Worm (Caenorhabditis elegans): ENCODE results near the gene acr-18.

Gene acr-18

DNA sequence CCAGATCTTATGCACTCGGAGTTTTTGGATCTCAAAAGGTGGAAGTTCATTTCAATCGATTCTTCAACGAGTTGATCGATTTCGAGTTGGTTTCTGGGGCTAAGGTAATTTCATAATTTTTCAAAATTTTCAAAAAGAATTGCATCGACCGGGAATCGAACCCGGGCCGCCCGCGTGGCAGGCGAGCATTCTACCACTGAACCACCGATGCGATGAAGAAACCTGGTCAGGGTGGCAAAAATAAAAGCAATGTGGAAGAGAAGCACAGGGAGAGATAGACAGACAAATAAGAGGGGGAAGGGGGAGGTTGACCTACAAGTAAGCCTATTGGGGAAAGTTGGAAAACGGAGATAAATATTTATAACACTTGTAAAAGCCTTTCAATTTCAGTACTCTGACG lies 53.9 kb downstream of the acr-18 start (continued):
- no peak for TF ChIP-seq B0336.3 (GFP tag; IDR thresholded peaks at IDR 0.05)
- TF ChIP-seq die-1 (tag; optimal IDR thresholded peaks at IDR 0.05), result peak; percentile 31
- no peak for TF ChIP-seq T07F8.4 (tag; optimal IDR thresholded peaks at IDR 0.05)
- TF ChIP-seq Y53G8AR.9 (GFP tag; conservative IDR thresholded peaks at IDR 0.05), result no peak
- TF ChIP-seq hmg-20 (GFP tag; IDR thresholded peaks at IDR 0.05), result no peak
- TF ChIP-seq attf-5 (GFP tag; optimal IDR thresholded peaks at IDR 0.05), result peak; percentile 7
- 0 out of 2 replicates have a peak, but pooled peaks have one; percentile 52 for TF ChIP-seq nfyb-1 (GFP tag; IDR thresholded peaks at IDR 0.05)
- TF ChIP-seq ztf-18 (tag; optimal IDR thresholded peaks at IDR 0.05), result peak; percentile 46
- no peak for TF ChIP-seq repo-1 (tag; optimal IDR thresholded peaks at IDR 0.05)
- TF ChIP-seq egl-44 (GFP tag; IDR thresholded peaks at IDR 0.05), result no peak
- TF ChIP-seq hsf-1 (GFP tag; IDR thresholded peaks at IDR 0.05), result 0 out of 2 replicates have a peak, but pooled peaks have one; percentile 42
- TF ChIP-seq nhr-80 (tag; optimal IDR thresholded peaks at IDR 0.05), result peak; percentile 24
- TF ChIP-seq F52B5.7 (tag; optimal IDR thresholded peaks at IDR 0.05), result peak; percentile 53
- 0 out of 2 replicates have a peak, but pooled peaks have one; percentile 15 for TF ChIP-seq ekl-4 (GFP tag; IDR thresholded peaks at IDR 0.05)
- peak; percentile 44 for TF ChIP-seq ceh-27 (GFP tag; optimal IDR thresholded peaks at IDR 0.05)
- 0 out of 2 replicates have a peak, but pooled peaks have one; percentile 14 for TF ChIP-seq madf-3 (GFP tag; IDR thresholded peaks at IDR 0.05)
- no peak for TF ChIP-seq ztf-25 (GFP tag; IDR thresholded peaks at IDR 0.05)
- peak; percentile 44; the same call in 1 of the 2 replicates for TF ChIP-seq cebp-1 (GFP tag; IDR thresholded peaks at IDR 0.05)
- no peak for TF ChIP-seq cebp-1 (tag; optimal IDR thresholded peaks at IDR 0.05)
- TF ChIP-seq lin-26 (GFP tag; IDR thresholded peaks at IDR 0.05), result peak; percentile 85
- TF ChIP-seq athp-1 (tag; optimal IDR thresholded peaks at IDR 0.05), result peak; percentile 52
- TF ChIP-seq hlh-26 (GFP tag; conservative IDR thresholded peaks at IDR 0.05), result no peak
- 0 out of 2 replicates have a peak, but pooled peaks have one; percentile 30 for TF ChIP-seq nhr-120 (GFP tag; IDR thresholded peaks at IDR 0.05)
- peak; percentile 24 for TF ChIP-seq ZK185.1 (tag; optimal IDR thresholded peaks at IDR 0.05; ENCODE audit: poor library complexity, severe bottlenecking)
- TF ChIP-seq B0261.1 (tag; optimal IDR thresholded peaks at IDR 0.05), result peak; percentile 85
- no peak for TF ChIP-seq F37B4.10 (GFP tag; IDR thresholded peaks at IDR 0.05)
- TF ChIP-seq nhr-90 (tag; optimal IDR thresholded peaks at IDR 0.05), result peak; percentile 38
- TF ChIP-seq B0019.2 (GFP tag; conservative IDR thresholded peaks at IDR 0.05), result no peak
- peak; percentile 10 for TF ChIP-seq somi-1 (GFP tag; optimal IDR thresholded peaks at IDR 0.05)
- TF ChIP-seq lin-54 (GFP tag; optimal IDR thresholded peaks at IDR 0.05), result peak; percentile 57
- peak; percentile 62; the same call in 1 of the 2 replicates for TF ChIP-seq pbrm-1 (GFP tag; IDR thresholded peaks at IDR 0.05)
- peak; percentile 64 for TF ChIP-seq hmg-1.2 (GFP tag; IDR thresholded peaks at IDR 0.05)
- TF ChIP-seq ztf-22 (GFP tag; optimal IDR thresholded peaks at IDR 0.05), result no peak
- TF ChIP-seq fkh-3 (tag; optimal IDR thresholded peaks at IDR 0.05), result no peak
- no peak for TF ChIP-seq nfya-1 (tag; optimal IDR thresholded peaks at IDR 0.05; ENCODE audit: borderline replicate concordance, insufficient read depth)
- peak; percentile 93 for TF ChIP-seq tbp1 (GFP tag; optimal IDR thresholded peaks at IDR 0.05)
- peak in 1 of 2 experiments; percentile 14 for TF ChIP-seq let-607 (tag; optimal IDR thresholded peaks at IDR 0.05)
- TF ChIP-seq nhr-179 (tag; optimal IDR thresholded peaks at IDR 0.05), result no peak
- peak; percentile 43; the same call in 1 of the 2 replicates for TF ChIP-seq K11D2.4 (GFP tag; IDR thresholded peaks at IDR 0.05)
- peak; percentile 32; the same call in 1 of the 2 replicates for TF ChIP-seq F33H1.4 (GFP tag; IDR thresholded peaks at IDR 0.05)

DNA sequence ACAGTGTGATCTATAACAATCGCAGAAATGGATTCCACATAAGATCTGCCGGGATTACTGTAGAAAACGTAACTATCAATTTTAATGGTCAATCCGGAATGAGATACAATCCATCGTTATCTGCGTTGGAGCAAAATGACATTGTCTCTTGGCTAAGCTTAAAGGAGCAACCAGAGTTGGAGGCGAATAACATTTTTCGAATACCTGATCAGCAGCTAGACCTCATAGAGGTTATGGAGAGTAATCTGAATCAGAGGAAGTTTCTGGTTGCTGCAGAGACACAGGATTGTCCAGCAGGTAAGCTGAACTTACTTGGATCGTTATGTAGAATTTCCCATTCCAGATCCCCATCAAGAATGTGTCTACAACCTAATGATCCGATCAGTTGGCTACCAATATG lies 55.3 kb downstream of the acr-18 start:
- no peak for TF ChIP-seq madf-3 (GFP tag; IDR thresholded peaks at IDR 0.05)
- no peak for TF ChIP-seq nhr-120 (GFP tag; IDR thresholded peaks at IDR 0.05)
- no peak for TF ChIP-seq dpff-1 (tag; optimal IDR thresholded peaks at IDR 0.05)
- no peak for TF ChIP-seq madf-6 (GFP tag; IDR thresholded peaks at IDR 0.05)
- TF ChIP-seq F23B12.7 (tag; optimal IDR thresholded peaks at IDR 0.05; ENCODE audit: insufficient read depth), result no peak
- TF ChIP-seq mel-28 (tag; optimal IDR thresholded peaks at IDR 0.05; ENCODE audit: borderline replicate concordance), result no peak
- TF ChIP-seq ceh-91 (GFP tag; IDR thresholded peaks at IDR 0.05), result no peak
- no peak for TF ChIP-seq madf-8 (GFP tag; conservative IDR thresholded peaks at IDR 0.05)
- TF ChIP-seq ztf-18 (tag; optimal IDR thresholded peaks at IDR 0.05), result no peak
